Worm (Caenorhabditis elegans) whole organism, young adult: Measurements from ENCODE around the gene dnc-1.
A peak's percentile ranks its signal among the peaks of the same experiment; 100 is the strongest.

ENCODE experiments used
- B0019.2 ChIP-seq: fragments of 200-800 bp; sonication (Bioruptor generic); conservative IDR thresholded peaks from 2 replicates; pipeline ENCODE4 v1.3.6; 2022; ENCODE audit warnings: missing genetic modification reagents, missing genetic modification characterization, missing compliant biosample characterization
- B0336.3 ChIP-seq: fragments of 200-800 bp; sonication (Bioruptor generic); IDR thresholded peaks from 2 replicates; pipeline ENCODE4 v1.3.6; 2022; ENCODE audit warnings: missing genetic modification characterization, missing compliant biosample characterization
- D2030.7 ChIP-seq: fragments of 200-800 bp; sonication (Bioruptor generic); IDR thresholded peaks from 2 replicates; pipeline ENCODE4 v1.3.6; 2022; ENCODE audit warnings: missing genetic modification reagents, missing genetic modification characterization, missing compliant biosample characterization
- F10E7.11 ChIP-seq: sonication (generic microtip); optimal IDR thresholded peaks from 2 replicates; lab custom pipeline; 2017; ENCODE audit warnings: mild to moderate bottlenecking, missing genetic modification characterization, moderate library complexity, missing compliant biosample characterization
- F23B12.7 ChIP-seq: sonication (generic microtip); optimal IDR thresholded peaks from 2 replicates; lab custom pipeline; 2017; ENCODE audit warnings: missing genetic modification characterization, mild to moderate bottlenecking, missing compliant biosample characterization, antibody characterized with exemption, moderate library complexity; ENCODE audit not compliant: insufficient read depth
- F33H1.4 ChIP-seq: fragments of 200-800 bp; sonication (Bioruptor generic); IDR thresholded peaks from 2 replicates; pipeline ENCODE4 v1.3.6; 2022; ENCODE audit warnings: missing genetic modification reagents, missing genetic modification characterization, missing compliant biosample characterization
- F57C9.4 ChIP-seq: sonication (generic microtip); optimal IDR thresholded peaks from 2 replicates; lab custom pipeline; 2017; ENCODE audit warnings: mild to moderate bottlenecking, missing genetic modification characterization, missing compliant biosample characterization
- K12H6.12 ChIP-seq: fragments of 200-800 bp; sonication (Bioruptor generic); optimal IDR thresholded peaks from 2 replicates; lab custom pipeline; 2018; ENCODE audit warnings: mild to moderate bottlenecking, missing genetic modification characterization, missing compliant biosample characterization
- Y53F4B.3 ChIP-seq: fragments of 200-800 bp; sonication (Bioruptor generic); IDR thresholded peaks from 2 replicates; pipeline ENCODE4 v1.3.6; 2022; ENCODE audit warnings: missing genetic modification reagents, missing genetic modification characterization, missing compliant biosample characterization
- Y53G8AR.9 ChIP-seq: fragments of 200-800 bp; sonication (Bioruptor generic); conservative IDR thresholded peaks from 2 replicates; pipeline ENCODE4 v1.3.6; 2022; ENCODE audit warnings: missing genetic modification reagents, missing genetic modification characterization, missing compliant biosample characterization
- Y67H2A.10 ChIP-seq: fragments of 200-800 bp; sonication (Bioruptor generic); conservative IDR thresholded peaks from 2 replicates; pipeline ENCODE4 v1.3.6; 2022; ENCODE audit warnings: missing genetic modification reagents, missing genetic modification characterization, missing compliant biosample characterization
- akir-1 ChIP-seq: fragments of 200-800 bp; sonication (Bioruptor generic); optimal IDR thresholded peaks from 2 replicates; lab custom pipeline; 2018; ENCODE audit warnings: mild to moderate bottlenecking, missing genetic modification characterization, moderate library complexity, missing compliant biosample characterization
- ama-1 ChIP-seq, 3 experiments: fragments of 150-350 bp in 1 of 3; sonication (generic microtip) in 2 of 3; optimal IDR thresholded peaks; 2 replicates each; lab custom pipeline; 2014 to 2018; ENCODE audit warnings: missing biosample characterization in 2 of 3, missing genetic modification characterization in 2 of 3, missing genetic modification reagents in 2 of 3
- cebp-1 ChIP-seq, 2 experiments: fragments of 200-800 bp in 1 of 2; sonication (Bioruptor generic) in 1 of 2; sonication (generic microtip) in 1 of 2; IDR thresholded peaks in 1 of 2; optimal IDR thresholded peaks in 1 of 2; 2 replicates each; pipeline versions ENCODE4 v1.3.6 to Lab custom; 2017 to 2022; ENCODE audit warnings: missing compliant biosample characterization in 2 of 2, missing genetic modification characterization in 2 of 2, mild to moderate bottlenecking in 1 of 2, missing genetic modification reagents in 1 of 2, moderate library complexity in 1 of 2
- cebp-2 ChIP-seq: fragments of 200-800 bp; sonication (Bioruptor generic); IDR thresholded peaks from 2 replicates; pipeline ENCODE4 v1.3.6; 2022; ENCODE audit warnings: missing genetic modification characterization, missing compliant biosample characterization
- ceh-100 ChIP-seq: fragments of 200-800 bp; sonication (Bioruptor generic); IDR thresholded peaks from 2 replicates; pipeline ENCODE4 v1.3.6; 2022; ENCODE audit warnings: missing genetic modification reagents, missing genetic modification characterization, missing compliant biosample characterization
- ceh-40 ChIP-seq: fragments of 200-800 bp; sonication (Bioruptor generic); IDR thresholded peaks from 2 replicates; pipeline ENCODE4 v1.3.6; 2022; ENCODE audit warnings: missing genetic modification characterization, missing compliant biosample characterization
- chd-7 ChIP-seq: sonication (generic microtip); optimal IDR thresholded peaks from 2 replicates; lab custom pipeline; 2016; ENCODE audit warnings: mild to moderate bottlenecking, missing genetic modification characterization, moderate library complexity, missing compliant biosample characterization
- die-1 ChIP-seq: sonication (generic microtip); optimal IDR thresholded peaks from 2 replicates; lab custom pipeline; 2016; ENCODE audit warnings: missing genotype, mild to moderate bottlenecking, missing genetic modification characterization, missing compliant biosample characterization
- dox-1 ChIP-seq: fragments of 200-800 bp; sonication (Bioruptor generic); IDR thresholded peaks from 2 replicates; pipeline ENCODE4 v1.3.6; 2022; ENCODE audit warnings: missing genetic modification reagents, missing genetic modification characterization, missing compliant biosample characterization
- dpl-1 ChIP-seq: fragments of 150-350 bp; optimal IDR thresholded peaks from 2 replicates; lab custom pipeline; 2014; ENCODE audit warnings: missing biosample characterization, missing genetic modification reagents, missing genetic modification characterization
- efl-1 ChIP-seq: fragments of 150-350 bp; optimal IDR thresholded peaks from 2 replicates; lab custom pipeline; 2014; ENCODE audit warnings: missing biosample characterization, missing genetic modification reagents, missing genetic modification characterization
- egl-44 ChIP-seq: fragments of 200-800 bp; sonication (Bioruptor generic); IDR thresholded peaks from 2 replicates; pipeline ENCODE4 v1.3.6; 2022; ENCODE audit warnings: missing genetic modification reagents, missing genetic modification characterization, missing compliant biosample characterization
- ekl-4 ChIP-seq: fragments of 200-800 bp; sonication (Bioruptor generic); IDR thresholded peaks from 2 replicates; pipeline ENCODE4 v1.3.6; 2022; ENCODE audit warnings: missing genetic modification reagents, missing genetic modification characterization, missing compliant biosample characterization
- ets-4 ChIP-seq: fragments of 200-800 bp; sonication (Bioruptor generic); optimal IDR thresholded peaks from 2 replicates; lab custom pipeline; 2018; ENCODE audit warnings: mild to moderate bottlenecking, missing genetic modification characterization, missing compliant biosample characterization
- hmg-1.2 ChIP-seq: fragments of 200-800 bp; sonication (Bioruptor generic); IDR thresholded peaks from 2 replicates; pipeline ENCODE4 v1.3.6; 2022; ENCODE audit warnings: missing genetic modification reagents, missing genetic modification characterization, missing compliant biosample characterization
- let-607 ChIP-seq, 2 experiments: fragments of 200-800 bp in 1 of 2; sonication (Bioruptor generic) in 1 of 2; sonication (generic microtip) in 1 of 2; optimal IDR thresholded peaks; 2 replicates each; lab custom pipeline; 2016 to 2018; ENCODE audit warnings: mild to moderate bottlenecking in 2 of 2, missing compliant biosample characterization in 2 of 2, missing genetic modification characterization in 2 of 2, moderate library complexity in 2 of 2, missing genotype in 1 of 2
- lin-26 ChIP-seq: fragments of 200-800 bp; sonication (Bioruptor generic); IDR thresholded peaks from 2 replicates; pipeline ENCODE4 v1.3.6; 2022; ENCODE audit warnings: missing genetic modification reagents, missing genetic modification characterization, missing compliant biosample characterization
- lin-40 ChIP-seq: sonication (generic microtip); optimal IDR thresholded peaks from 2 replicates; lab custom pipeline; 2016; ENCODE audit warnings: missing genetic modification characterization, mild to moderate bottlenecking, missing compliant biosample characterization, missing genotype, missing genetic modification reagents
- lin-54 ChIP-seq: fragments of 200-800 bp; sonication (Bioruptor generic); optimal IDR thresholded peaks from 2 replicates; lab custom pipeline; 2018; ENCODE audit warnings: mild to moderate bottlenecking, missing genetic modification characterization, missing compliant biosample characterization
- lir-1 ChIP-seq: fragments of 200-800 bp; sonication (Bioruptor generic); conservative IDR thresholded peaks from 2 replicates; pipeline ENCODE4 v1.3.6; 2022; ENCODE audit warnings: missing genetic modification reagents, missing genetic modification characterization, missing compliant biosample characterization
- madf-3 ChIP-seq: fragments of 200-800 bp; sonication (Bioruptor generic); IDR thresholded peaks from 2 replicates; pipeline ENCODE4 v1.3.6; 2022; ENCODE audit warnings: missing genetic modification reagents, missing genetic modification characterization, missing compliant biosample characterization
- mcd-1 ChIP-seq: fragments of 200-800 bp; sonication (Bioruptor generic); IDR thresholded peaks from 2 replicates; pipeline ENCODE4 v1.3.6; 2022; ENCODE audit warnings: missing genetic modification reagents, missing genetic modification characterization, missing compliant biosample characterization
- mel-28 ChIP-seq: sonication (generic microtip); optimal IDR thresholded peaks from 2 replicates; lab custom pipeline; 2016; ENCODE audit warnings: borderline replicate concordance, mild to moderate bottlenecking, missing genetic modification characterization, missing compliant biosample characterization
- nhr-80 ChIP-seq: sonication (generic microtip); optimal IDR thresholded peaks from 2 replicates; lab custom pipeline; 2016; ENCODE audit warnings: missing genetic modification characterization, missing compliant biosample characterization
- pha-4 ChIP-seq: fragments of 150-350 bp; sonication (generic microtip); optimal IDR thresholded peaks from 2 replicates; lab custom pipeline; 2014; ENCODE audit warnings: missing biosample characterization, missing genetic modification reagents, missing genetic modification characterization
- repo-1 ChIP-seq: sonication (generic microtip); optimal IDR thresholded peaks from 2 replicates; lab custom pipeline; 2017; ENCODE audit warnings: mild to moderate bottlenecking, missing genetic modification characterization, missing compliant biosample characterization
- snpc-1.3 ChIP-seq: sonication (generic microtip); optimal IDR thresholded peaks from 2 replicates; lab custom pipeline; 2017; ENCODE audit warnings: missing genetic modification characterization, mild to moderate bottlenecking, missing compliant biosample characterization, antibody characterized with exemption, moderate library complexity, missing genotype, missing genetic modification reagents; ENCODE audit not compliant: insufficient read depth
- snpc-3.4 ChIP-seq: sonication (generic microtip); optimal IDR thresholded peaks from 2 replicates; lab custom pipeline; 2017; ENCODE audit warnings: missing genetic modification characterization, mild to moderate bottlenecking, missing compliant biosample characterization, antibody characterized with exemption, moderate library complexity, missing genotype, missing genetic modification reagents
- somi-1 ChIP-seq: fragments of 200-800 bp; sonication (Bioruptor generic); optimal IDR thresholded peaks from 2 replicates; lab custom pipeline; 2018; ENCODE audit warnings: mild to moderate bottlenecking, missing genetic modification characterization, missing compliant biosample characterization
- tbp1 ChIP-seq: fragments of 200-800 bp; sonication (Bioruptor generic); optimal IDR thresholded peaks from 2 replicates; lab custom pipeline; 2018; ENCODE audit warnings: mild to moderate bottlenecking, missing genetic modification characterization, missing compliant biosample characterization
- tlf-1 ChIP-seq: fragments of 200-800 bp; sonication (Bioruptor generic); optimal IDR thresholded peaks from 2 replicates; lab custom pipeline; 2018; ENCODE audit warnings: mild to moderate bottlenecking, missing genetic modification characterization, missing compliant biosample characterization
- unc-62 ChIP-seq: fragments of 150-350 bp; optimal IDR thresholded peaks from 2 replicates; lab custom pipeline; 2014; ENCODE audit warnings: missing biosample characterization, missing genetic modification reagents, missing genetic modification characterization
- xnd-1 ChIP-seq: sonication (generic microtip); optimal IDR thresholded peaks from 2 replicates; lab custom pipeline; 2016; ENCODE audit warnings: missing genotype, missing genetic modification reagents, missing genetic modification characterization, missing compliant biosample characterization
- zfh-2 ChIP-seq: fragments of 200-800 bp; sonication (Bioruptor generic); conservative IDR thresholded peaks from 2 replicates; pipeline ENCODE4 v1.3.6; 2022; ENCODE audit warnings: missing genetic modification reagents, missing genetic modification characterization, missing compliant biosample characterization
- ztf-26 ChIP-seq: sonication (generic microtip); optimal IDR thresholded peaks from 2 replicates; lab custom pipeline; 2017; ENCODE audit warnings: missing genetic modification characterization, missing compliant biosample characterization
- ztf-6 ChIP-seq: fragments of 200-800 bp; sonication (Bioruptor generic); IDR thresholded peaks from 2 replicates; pipeline ENCODE4 v1.3.6; 2022; ENCODE audit warnings: missing genetic modification reagents, missing genetic modification characterization, missing compliant biosample characterization

Gene dnc-1

ce11 chrIV:10933062-10933552 lies at the start of gene dnc-1, which contains the start of gene lsm-7:
TSS of gene dnc-1 (minus strand) at chrIV:10933203.
TSS of gene lsm-7 (plus strand) at chrIV:10933502.
- no peak for TF ChIP-seq ets-4
- TF ChIP-seq chd-7 (tag; lab: Kevin White, UChicago): no peak
- no peak for TF ChIP-seq F10E7.11 (tag; lab: Kevin White, UChicago)
- no peak for TF ChIP-seq ama-1 (optimal IDR thresholded peaks at IDR 0.05; lab: Kevin White, UChicago)
- peak in 1 of 2 experiments; percentile 22 for TF ChIP-seq ama-1 (GFP tag; optimal IDR thresholded peaks at IDR 0.05; lab: Kevin White, UChicago)
- TF ChIP-seq mcd-1 (GFP tag; lab: Robert Waterston, UW): peak; percentile 65
- TF ChIP-seq hmg-1.2 (GFP tag; lab: Robert Waterston, UW): no peak
- TF ChIP-seq xnd-1 (tag; lab: Kevin White, UChicago): no peak
- TF ChIP-seq lin-54 (GFP tag; lab: Kevin White, UChicago): peak; percentile 77
- TF ChIP-seq F23B12.7: peak; percentile 80
- peak; percentile 59; the same call in 1 of the 2 replicates for TF ChIP-seq lin-26 (GFP tag; lab: Robert Waterston, UW)
- TF ChIP-seq dox-1: peak; percentile 85
- TF ChIP-seq tlf-1: peak; percentile 20
- TF ChIP-seq F33H1.4 (GFP tag; lab: Robert Waterston, UW): peak; percentile 39
- no peak for TF ChIP-seq ztf-6
- no peak for TF ChIP-seq cebp-2 (GFP tag; lab: Robert Waterston, UW)
- TF ChIP-seq let-607 (tag; optimal IDR thresholded peaks at IDR 0.05; lab: Kevin White, UChicago): peak; percentile 19 to 25
- TF ChIP-seq snpc-3.4 (tag; lab: Kevin White, UChicago): no peak
- peak; percentile 26 for TF ChIP-seq lin-40 (tag; lab: Kevin White, UChicago)
- TF ChIP-seq F57C9.4: no peak
- TF ChIP-seq repo-1 (tag; lab: Kevin White, UChicago): no peak
- peak; percentile 51 for TF ChIP-seq tbp1 (GFP tag; lab: Kevin White, UChicago)
- no peak for TF ChIP-seq Y53F4B.3
- no peak for TF ChIP-seq lir-1
- 0 out of 2 replicates have a peak, but pooled peaks have one; percentile 34 for TF ChIP-seq Y67H2A.10 (GFP tag; lab: Robert Waterston, UW)
- no peak for TF ChIP-seq madf-3 (GFP tag; lab: Robert Waterston, UW)
- TF ChIP-seq ekl-4 (GFP tag; lab: Robert Waterston, UW): 0 out of 2 replicates have a peak, but pooled peaks have one; percentile 13
- no peak; the same call in 1 of the 2 replicates for TF ChIP-seq B0336.3 (GFP tag; lab: Robert Waterston, UW)
- TF ChIP-seq D2030.7 (GFP tag; lab: Robert Waterston, UW): no peak
- TF ChIP-seq efl-1: no peak
- no peak for TF ChIP-seq ceh-40
- TF ChIP-seq nhr-80 (tag; lab: Kevin White, UChicago): peak; percentile 67
- TF ChIP-seq dpl-1: peak; percentile 56
- peak; percentile 58; the same call in 1 of the 2 replicates for TF ChIP-seq zfh-2 (GFP tag; lab: Robert Waterston, UW)
- peak; percentile 23 for TF ChIP-seq snpc-1.3 (tag; lab: Kevin White, UChicago)
- TF ChIP-seq cebp-1 (GFP tag; IDR thresholded peaks at IDR 0.05; lab: Robert Waterston, UW): peak; percentile 93
- peak; percentile 99 for TF ChIP-seq cebp-1 (tag; optimal IDR thresholded peaks at IDR 0.05; lab: Kevin White, UChicago)
- peak; percentile 52 for TF ChIP-seq somi-1 (GFP tag; lab: Kevin White, UChicago)
- peak; percentile 67 for TF ChIP-seq Y53G8AR.9
- peak; percentile 64 for TF ChIP-seq pha-4 (tag; lab: Kevin White, UChicago)
- TF ChIP-seq egl-44 (GFP tag; lab: Robert Waterston, UW): 0 out of 2 replicates have a peak, but pooled peaks have one; percentile 31
- no peak for TF ChIP-seq unc-62
- TF ChIP-seq K12H6.12 (tag; lab: Kevin White, UChicago): peak; percentile 52
- TF ChIP-seq die-1 (tag; lab: Kevin White, UChicago): no peak
- TF ChIP-seq ztf-26 (tag; lab: Kevin White, UChicago): peak; percentile 57
- no peak for TF ChIP-seq akir-1 (GFP tag; lab: Kevin White, UChicago)
- no peak for TF ChIP-seq ceh-100 (GFP tag; lab: Robert Waterston, UW)
- 0 out of 2 replicates have a peak, but pooled peaks have one; percentile 6 for TF ChIP-seq B0019.2
- TF ChIP-seq mel-28 (tag; lab: Kevin White, UChicago): no peak
